Fruit fly (Drosophila melanogaster) whole organism: ENCODE data around the gene CG31265.

Source experiments
- Dll ChIP-seq: fragments of >200 bp; optimal IDR thresholded peaks from 2 replicates; lab custom pipeline; 2017
- EcR ChIP-seq, 2 experiments: fragments of >200 bp; optimal IDR thresholded peaks; 2 replicates each; lab custom pipeline; 2017; ENCODE audit warnings: missing biosample characterization in 2 of 2, missing genetic modification characterization in 2 of 2, missing genetic modification reagents in 2 of 2
- psq ChIP-seq: fragments of >200 bp; optimal IDR thresholded peaks from 2 replicates; lab custom pipeline; 2017
- usp ChIP-seq: fragments of >200 bp; optimal IDR thresholded peaks from 2 replicates; lab custom pipeline; 2017; ENCODE audit warnings: missing biosample characterization, missing genetic modification characterization, mixed read lengths

DNA sequence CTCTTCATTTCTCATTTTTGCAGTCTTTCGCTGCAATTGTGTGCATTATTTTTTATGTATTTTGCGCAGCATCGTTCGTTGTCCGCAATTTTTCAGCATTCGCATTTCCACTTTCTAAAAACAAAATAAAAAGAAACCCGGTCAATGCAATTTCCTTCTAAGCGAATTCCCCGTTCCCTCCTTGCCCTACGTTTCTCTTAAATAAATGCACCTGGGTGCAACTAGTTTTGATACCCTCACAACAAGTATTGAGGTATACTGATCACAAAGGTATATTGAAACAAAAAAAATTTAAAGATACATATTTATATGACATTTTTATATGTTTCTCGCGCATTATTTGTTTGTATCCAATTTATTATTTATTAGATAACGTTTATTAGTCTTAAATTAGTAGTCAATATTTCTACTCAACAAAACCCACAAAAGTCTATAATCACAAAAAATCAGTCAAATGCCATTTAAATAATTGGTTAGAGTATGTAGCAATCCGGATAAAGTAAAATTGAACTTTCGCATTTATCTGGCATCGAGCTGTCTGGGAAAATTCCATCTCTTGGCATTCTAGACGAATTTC is 46.6 kb upstream of the CG31265 start:
- no peak for TF ChIP-seq Dll
- TF ChIP-seq usp = no peak
- no peak for TF ChIP-seq psq (lab: Kevin White, UChicago)
- TF ChIP-seq EcR (GFP tag; optimal IDR thresholded peaks at IDR 0.05; lab: Kevin White, UChicago) = no peak
